Worm (Caenorhabditis elegans): ENCODE data around the gene dmd-4.

- TF ChIP-seq ztf-23 (GFP tag; IDR thresholded peaks at IDR 0.05) = no peak
- TF ChIP-seq klf-2 (GFP tag; conservative IDR thresholded peaks at IDR 0.05) = no peak
- TF ChIP-seq med-1 (GFP tag; optimal IDR thresholded peaks at IDR 0.05; ENCODE audit: insufficient read depth) = no peak
- no peak for TF ChIP-seq flt-1 (GFP tag; IDR thresholded peaks at IDR 0.05)
- TF ChIP-seq tab-1 (GFP tag; IDR thresholded peaks at IDR 0.05) = no peak
- TF ChIP-seq ref-1 (GFP tag; conservative IDR thresholded peaks at IDR 0.05) = no peak
- TF ChIP-seq cog-1 (tag; optimal IDR thresholded peaks at IDR 0.05) = no peak
- TF ChIP-seq T22C8.4 (GFP tag; IDR thresholded peaks at IDR 0.05) = no peak
- no peak for TF ChIP-seq ztf-29 (GFP tag; IDR thresholded peaks at IDR 0.05)
Measured at ce11 chrX:14888188-14888587, 26.5 kb upstream of the dmd-4 start, which contains the start of gene daf-6.
